Fruit fly (Drosophila melanogaster) whole organism, embryonic: ENCODE measurements around the gene CG31793.

Experiments
- Abd-B ChIP-seq: fragments of 200-800 bp; sonication (Bioruptor generic); optimal IDR thresholded peaks from 2 replicates; lab custom pipeline; 2018; ENCODE audit warnings: missing biosample characterization, mild to moderate bottlenecking, missing genetic modification characterization, moderate library complexity
- Aef1 ChIP-seq: fragments of 200-800 bp; sonication (Bioruptor generic); IDR thresholded peaks from 3 replicates; pipeline ENCODE4 v1.3.6; 2022; ENCODE audit warnings: missing biosample characterization, missing genetic modification characterization
- B-H2 ChIP-seq: fragments of 200-800 bp; sonication (Bioruptor generic); optimal IDR thresholded peaks from 2 replicates; lab custom pipeline; 2018; ENCODE audit warnings: missing biosample characterization, mild to moderate bottlenecking, missing genetic modification characterization
- CG10147 ChIP-seq: fragments of 200-800 bp; sonication (Bioruptor generic); optimal IDR thresholded peaks from 2 replicates; lab custom pipeline; 2019; ENCODE audit warnings: missing biosample characterization, mild to moderate bottlenecking, missing genetic modification characterization, moderate library complexity
- CG11085 ChIP-seq: fragments of 200-800 bp; sonication (Bioruptor generic); IDR thresholded peaks from 2 replicates; pipeline ENCODE4 v1.3.6; 2022; ENCODE audit warnings: missing biosample characterization, missing genetic modification characterization
- CG12071 ChIP-seq: fragments of 200-800 bp; sonication (Bioruptor generic); optimal IDR thresholded peaks from 3 replicates; lab custom pipeline; 2018; ENCODE audit warnings: missing biosample characterization, mild to moderate bottlenecking, missing genetic modification characterization
- CG13624 ChIP-seq: fragments of 200-800 bp; sonication (Bioruptor generic); optimal IDR thresholded peaks from 2 replicates; lab custom pipeline; 2016; ENCODE audit warnings: missing biosample characterization, missing genetic modification characterization
- CG17385 ChIP-seq: fragments of 200-800 bp; sonication (Bioruptor generic); optimal IDR thresholded peaks from 3 replicates; lab custom pipeline; 2018; ENCODE audit warnings: missing biosample characterization, mild to moderate bottlenecking, missing genetic modification characterization
- CG18262 ChIP-seq: fragments of 200-800 bp; optimal IDR thresholded peaks from 3 replicates; lab custom pipeline; 2019; ENCODE audit warnings: missing biosample characterization, mild to moderate bottlenecking, missing genetic modification characterization, moderate library complexity
- CG18764 ChIP-seq: fragments of 200-800 bp; sonication (Bioruptor generic); optimal IDR thresholded peaks from 3 replicates; lab custom pipeline; 2016; ENCODE audit warnings: missing biosample characterization, missing genetic modification characterization
- CG2120 ChIP-seq: fragments of 200-800 bp; sonication (Bioruptor generic); optimal IDR thresholded peaks from 3 replicates; lab custom pipeline; 2016; ENCODE audit warnings: missing biosample characterization, missing genetic modification characterization
- CG33557 ChIP-seq: fragments of 200-800 bp; sonication (Bioruptor generic); optimal IDR thresholded peaks from 2 replicates; lab custom pipeline; 2019; ENCODE audit warnings: missing biosample characterization, mild to moderate bottlenecking, missing genetic modification characterization, moderate library complexity
- CG34422 ChIP-seq: fragments of 200-800 bp; sonication (Bioruptor generic); IDR thresholded peaks from 3 replicates; pipeline ENCODE4 v1.3.6; 2022; ENCODE audit warnings: missing biosample characterization, missing genetic modification characterization
- CG4282 ChIP-seq: fragments of 200-800 bp; sonication (Bioruptor generic); optimal IDR thresholded peaks from 2 replicates; lab custom pipeline; 2016; ENCODE audit warnings: missing biosample characterization, missing genetic modification characterization
- CG6689 ChIP-seq: fragments of 200-800 bp; sonication (Bioruptor generic); IDR thresholded peaks from 2 replicates; pipeline ENCODE4 v1.3.6; 2022; ENCODE audit warnings: missing biosample characterization, missing genetic modification characterization
- CG6854 ChIP-seq: fragments of 200-800 bp; sonication (Bioruptor generic); optimal IDR thresholded peaks from 3 replicates; lab custom pipeline; 2017; ENCODE audit warnings: missing biosample characterization, mild to moderate bottlenecking, missing genetic modification characterization
- CG9609 ChIP-seq: fragments of 200-800 bp; sonication (Bioruptor generic); optimal IDR thresholded peaks from 3 replicates; lab custom pipeline; 2016; ENCODE audit warnings: missing biosample characterization, missing genetic modification characterization
- CG9727 ChIP-seq: fragments of 200-800 bp; sonication (Bioruptor generic); optimal IDR thresholded peaks from 3 replicates; lab custom pipeline; 2017; ENCODE audit warnings: missing biosample characterization, mild to moderate bottlenecking, missing genetic modification characterization
- CG9932 ChIP-seq: fragments of 200-800 bp; sonication (Bioruptor generic); IDR thresholded peaks from 2 replicates; pipeline ENCODE4 v1.3.6; 2022; ENCODE audit warnings: missing biosample characterization, missing genetic modification characterization
- CHES-1-like ChIP-seq: fragments of 200-800 bp; sonication (Bioruptor generic); optimal IDR thresholded peaks from 2 replicates; lab custom pipeline; 2016; ENCODE audit warnings: missing biosample characterization, missing genetic modification characterization
- CrebB ChIP-seq: fragments of 200-800 bp; sonication (Bioruptor generic); optimal IDR thresholded peaks from 3 replicates; lab custom pipeline; 2018; ENCODE audit warnings: missing biosample characterization, mild to moderate bottlenecking, missing genetic modification characterization
- Dbx ChIP-seq: fragments of 200-800 bp; sonication (Bioruptor generic); IDR thresholded peaks from 3 replicates; pipeline ENCODE4 v1.3.6; 2022; ENCODE audit warnings: missing biosample characterization, missing genetic modification characterization
- E2f1 ChIP-seq: fragments of 200-800 bp; sonication (Bioruptor generic); IDR thresholded peaks from 2 replicates; pipeline ENCODE4 v1.3.6; 2022; ENCODE audit warnings: missing biosample characterization, missing genetic modification characterization
- Ets65A ChIP-seq: fragments of 200-800 bp; sonication (Bioruptor generic); peaks from one replicate; lab custom pipeline; 2016; ENCODE audit warnings: missing biosample characterization, missing genetic modification characterization
- Gug ChIP-seq: fragments of 200-800 bp; sonication (Bioruptor generic); IDR thresholded peaks from 4 replicates; pipeline ENCODE4 v1.3.6; 2022; ENCODE audit warnings: missing biosample characterization, missing genetic modification characterization
- Hand ChIP-seq: fragments of 200-800 bp; sonication (Bioruptor generic); optimal IDR thresholded peaks from 2 replicates; lab custom pipeline; 2017; ENCODE audit warnings: mild to moderate bottlenecking, missing biosample characterization, missing genetic modification reagents, missing genetic modification characterization
- HmgZ ChIP-seq: fragments of 200-800 bp; sonication (Bioruptor generic); optimal IDR thresholded peaks from 2 replicates; lab custom pipeline; 2018; ENCODE audit warnings: missing biosample characterization, mild to moderate bottlenecking, missing genetic modification characterization
- Hr3 ChIP-seq: fragments of 200-800 bp; sonication (Bioruptor generic); optimal IDR thresholded peaks from 3 replicates; lab custom pipeline; 2016; ENCODE audit warnings: missing biosample characterization, missing genetic modification characterization
- Meics ChIP-seq: fragments of 200-800 bp; sonication (Bioruptor generic); optimal IDR thresholded peaks from 2 replicates; lab custom pipeline; 2017; ENCODE audit warnings: missing biosample characterization, mild to moderate bottlenecking, missing genetic modification characterization
- Opbp ChIP-seq: fragments of 200-800 bp; sonication (Bioruptor generic); IDR thresholded peaks from 3 replicates; pipeline ENCODE4 v1.3.6; 2022; ENCODE audit warnings: missing biosample characterization, missing genetic modification characterization; ENCODE audit not compliant: partially characterized antibody
- Poxn ChIP-seq: fragments of 200-800 bp; sonication (Bioruptor generic); IDR thresholded peaks from 2 replicates; pipeline ENCODE4 v1.3.6; 2022; ENCODE audit warnings: missing biosample characterization, missing genetic modification characterization
- Ssrp ChIP-seq: fragments of 200-800 bp; sonication (Bioruptor generic); optimal IDR thresholded peaks from 2 replicates; lab custom pipeline; 2018; ENCODE audit warnings: missing biosample characterization, mild to moderate bottlenecking, missing genetic modification characterization, moderate library complexity
- YL-1 ChIP-seq: fragments of 200-800 bp; sonication (Bioruptor generic); optimal IDR thresholded peaks from 3 replicates; lab custom pipeline; 2017; ENCODE audit warnings: missing biosample characterization, mild to moderate bottlenecking, missing genetic modification characterization
- ab ChIP-seq: fragments of 200-800 bp; sonication (Bioruptor generic); optimal IDR thresholded peaks from 2 replicates; lab custom pipeline; 2016; ENCODE audit warnings: missing biosample characterization, missing genetic modification characterization
- ase ChIP-seq: fragments of 200-800 bp; sonication (Bioruptor generic); IDR thresholded peaks from 3 replicates; pipeline ENCODE4 v1.3.6; 2022; ENCODE audit warnings: missing biosample characterization, missing genetic modification characterization
- bcd ChIP-seq: fragments of 200-800 bp; sonication (Bioruptor generic); optimal IDR thresholded peaks from 2 replicates; lab custom pipeline; 2017; ENCODE audit warnings: missing biosample characterization, mild to moderate bottlenecking, missing genetic modification characterization
- chm ChIP-seq: fragments of 200-800 bp; sonication (Bioruptor generic); IDR thresholded peaks from 2 replicates; pipeline ENCODE4 v1.3.6; 2022; ENCODE audit warnings: missing biosample characterization, missing genetic modification characterization
- cwo ChIP-seq: fragments of 200-800 bp; sonication (Bioruptor generic); optimal IDR thresholded peaks from 3 replicates; lab custom pipeline; 2017; ENCODE audit warnings: missing biosample characterization, missing genetic modification characterization, mild to moderate bottlenecking, moderate library complexity, missing genetic modification reagents
- grau ChIP-seq: fragments of 200-800 bp; optimal IDR thresholded peaks from 3 replicates; lab custom pipeline; 2019; ENCODE audit warnings: missing biosample characterization, mild to moderate bottlenecking, missing genetic modification characterization, moderate library complexity
- klu ChIP-seq: fragments of 200-800 bp; sonication (Bioruptor generic); IDR thresholded peaks from 2 replicates; pipeline ENCODE4 v1.3.6; 2022; ENCODE audit warnings: missing biosample characterization, missing genetic modification characterization
- lilli ChIP-seq: fragments of 200-800 bp; sonication (Bioruptor generic); optimal IDR thresholded peaks from 3 replicates; lab custom pipeline; 2016; ENCODE audit warnings: missing biosample characterization, missing genetic modification characterization
- mirr ChIP-seq: fragments of 200-800 bp; sonication (Bioruptor generic); optimal IDR thresholded peaks from 3 replicates; lab custom pipeline; 2018; ENCODE audit warnings: missing biosample characterization, mild to moderate bottlenecking, missing genetic modification characterization
- nau ChIP-seq: fragments of 200-800 bp; sonication (Bioruptor generic); optimal IDR thresholded peaks from 3 replicates; lab custom pipeline; 2017; ENCODE audit warnings: missing biosample characterization, mild to moderate bottlenecking, missing genetic modification characterization, missing genetic modification reagents
- pan ChIP-seq, 4 experiments: fragments of >200 bp in 3 of 4; fragments of 200-800 bp in 1 of 4; sonication (Bioruptor generic) in 1 of 4; optimal IDR thresholded peaks in 3 of 4; IDR thresholded peaks in 1 of 4; 2 replicates each; pipeline versions ENCODE4 v1.3.6 to Lab custom; 2017 to 2022; ENCODE audit warnings: missing biosample characterization in 2 of 4, missing genetic modification characterization in 2 of 4, mixed read lengths in 1 of 4
- rib ChIP-seq: fragments of 200-800 bp; sonication (Bioruptor generic); IDR thresholded peaks from 2 replicates; pipeline ENCODE4 v1.3.6; 2022; ENCODE audit warnings: missing biosample characterization, missing genetic modification characterization
- row ChIP-seq: fragments of 200-800 bp; sonication (Bioruptor generic); IDR thresholded peaks from 3 replicates; pipeline ENCODE4 v1.3.6; 2022; ENCODE audit warnings: missing biosample characterization, missing genetic modification characterization
- sd ChIP-seq: fragments of 200-800 bp; sonication (Bioruptor generic); optimal IDR thresholded peaks from 3 replicates; lab custom pipeline; 2018; ENCODE audit warnings: missing biosample characterization, mild to moderate bottlenecking, missing genetic modification characterization, moderate library complexity
- stc ChIP-seq: fragments of 200-800 bp; sonication (Bioruptor generic); IDR thresholded peaks from 2 replicates; pipeline ENCODE4 v1.3.6; 2022; ENCODE audit warnings: missing biosample characterization, missing genetic modification characterization
- tio ChIP-seq: fragments of 200-800 bp; sonication (Bioruptor generic); optimal IDR thresholded peaks from 2 replicates; lab custom pipeline; 2017; ENCODE audit warnings: missing biosample characterization, missing genetic modification characterization, inconsistent platforms
- unpg ChIP-seq: fragments of 200-800 bp; sonication (Bioruptor generic); optimal IDR thresholded peaks from 3 replicates; lab custom pipeline; 2018; ENCODE audit warnings: missing biosample characterization, mild to moderate bottlenecking, missing genetic modification characterization, moderate library complexity

The CG31793 gene

dm6 chr2L:18957142-18957674 lies 46.0 kb upstream of the CG31793 start, which contains the start of gene Bhmt (continued):
- TF ChIP-seq row (peak; percentile 83), tio (GFP tag; lab: Kevin White, UChicago) (peak; percentile 24), bcd (GFP tag; lab: Kevin White, UChicago) (peak; percentile 62), CG18764 (GFP tag; lab: Kevin White, UChicago) (peak; percentile 14), Ssrp (tag; lab: Kevin White, UChicago) (peak; percentile 42), Aef1 (GFP tag; lab: Robert Waterston, UW) (peak; percentile 59; the same call in 2 of the 3 replicates), grau (tag; lab: Kevin White, UChicago) (peak; percentile 96), CG6689 (GFP tag; lab: Robert Waterston, UW) (peak; percentile 68), CG17385 (GFP tag; lab: Kevin White, UChicago) (peak; percentile 62), unpg (GFP tag; lab: Kevin White, UChicago) (peak; percentile 71), CG34422 (GFP tag; lab: Robert Waterston, UW) (0 out of 3 replicates have a peak, but pooled peaks have one; percentile 18), YL-1 (GFP tag; lab: Kevin White, UChicago) (peak; percentile 29), CG33557 (no peak), CG18262 (tag; lab: Kevin White, UChicago) (peak; percentile 68), CG11085 (peak; percentile 55; the same call in 1 of the 2 replicates), sd (peak; percentile 84), CG13624 (GFP tag; lab: Kevin White, UChicago) (peak; percentile 39), mirr (GFP tag; lab: Kevin White, UChicago) (peak; percentile 22), Poxn (GFP tag; lab: Robert Waterston, UW) (0 out of 2 replicates have a peak, but pooled peaks have one; percentile 23), CG6854 (GFP tag; lab: Kevin White, UChicago) (peak; percentile 59), CG9932 (peak; percentile 69), CG12071 (GFP tag; lab: Kevin White, UChicago) (peak; percentile 13), CG10147 (GFP tag; lab: Kevin White, UChicago) (peak; percentile 65), HmgZ (tag; lab: Kevin White, UChicago) (peak; percentile 53), rib (GFP tag; lab: Robert Waterston, UW) (peak; percentile 16; the same call in 1 of the 2 replicates), CG9609 (no peak), ase (GFP tag; lab: Robert Waterston, UW) (peak; percentile 25; the same call in 1 of the 3 replicates), Abd-B (peak; percentile 56), Hr3 (peak; percentile 47), CG9727 (GFP tag; lab: Kevin White, UChicago) (peak; percentile 68), nau (no peak), klu (GFP tag; lab: Robert Waterston, UW) (no peak), Ets65A (GFP tag; lab: Kevin White, UChicago) (peak; percentile 44), Gug (peak; percentile 67; the same call in 2 of the 4 replicates), Meics (GFP tag; lab: Kevin White, UChicago) (peak; percentile 86), cwo (peak; percentile 68), CG4282 (GFP tag; lab: Kevin White, UChicago) (no peak), CHES-1-like (GFP tag; lab: Kevin White, UChicago) (no peak), CG2120 (peak; percentile 59), Hand (peak; percentile 52), E2f1 (peak; percentile 60), lilli (peak; percentile 48), pan (optimal IDR thresholded peaks at IDR 0.05; lab: Kevin White, UChicago) (no peak), pan (GFP tag; optimal IDR thresholded peaks at IDR 0.05 in 1 of 2, IDR thresholded peaks at IDR 0.05 in 1 of 2) (peak in 1 of 2 experiments; percentile 86), ab (no peak), Dbx (GFP tag; lab: Robert Waterston, UW) (peak; percentile 78; the same call in 2 of the 3 replicates), chm (no peak; the same call in 1 of the 2 replicates), B-H2 (GFP tag; lab: Kevin White, UChicago) (peak; percentile 46), CrebB (tag; lab: Kevin White, UChicago) (peak; percentile 38), Opbp (GFP tag; lab: Robert Waterston, UW) (no peak), stc (peak; percentile 68)
